Worm (Caenorhabditis elegans): ENCODE results near the gene unc-3.

ce11 chrX:14737623-14738022, 35.7 kb upstream of the unc-3 start:
- no peak for TF ChIP-seq ceh-28 (tag; optimal IDR thresholded peaks at IDR 0.05)
- no peak for TF ChIP-seq pqm-1 (tag; optimal IDR thresholded peaks at IDR 0.05)
- no peak for TF ChIP-seq R02D3.7 (tag; optimal IDR thresholded peaks at IDR 0.05)
- no peak for TF ChIP-seq zfp-3 (GFP tag; conservative IDR thresholded peaks at IDR 0.05)
- TF ChIP-seq ama-1 (optimal IDR thresholded peaks at IDR 0.05) = no peak
- TF ChIP-seq nhr-237 (tag; optimal IDR thresholded peaks at IDR 0.05) = no peak

Data from whole organism, L4 larva.